Fruit fly (Drosophila melanogaster) whole organism: ENCODE data around the gene chinmo.

Experiments
- CG8478 ChIP-seq: fragments of >200 bp; optimal IDR thresholded peaks from 2 replicates; lab custom pipeline; 2018; ENCODE audit warnings: inconsistent platforms
- Dll ChIP-seq: fragments of >200 bp; optimal IDR thresholded peaks from 2 replicates; lab custom pipeline; 2017
- EcR ChIP-seq, 2 experiments: fragments of >200 bp; optimal IDR thresholded peaks; 2 replicates each; lab custom pipeline; 2017; ENCODE audit warnings: missing biosample characterization in 2 of 2, missing genetic modification characterization in 2 of 2, missing genetic modification reagents in 2 of 2
- usp ChIP-seq: fragments of >200 bp; optimal IDR thresholded peaks from 2 replicates; lab custom pipeline; 2017; ENCODE audit warnings: missing biosample characterization, missing genetic modification characterization, mixed read lengths

- no peak for TF ChIP-seq CG8478 (lab: Kevin White, UChicago)
- TF ChIP-seq usp (GFP tag; lab: Kevin White, UChicago) = no peak
- TF ChIP-seq Dll (lab: Kevin White, UChicago) = no peak
- TF ChIP-seq EcR (GFP tag; optimal IDR thresholded peaks at IDR 0.05; lab: Kevin White, UChicago) = no peak
Observed at dm6 chr2L:1645328-1645727, 5.7 kb upstream of the chinmo start.
